Worm (Caenorhabditis elegans) whole organism, L4 larva: ENCODE measurements around the gene mrpl-22.

Experiments
- F37D6.2 ChIP-seq: sonication (generic microtip); optimal IDR thresholded peaks from 2 replicates; lab custom pipeline; 2016; ENCODE audit warnings: mild to moderate bottlenecking, missing genetic modification characterization, missing compliant biosample characterization
- Y75B8A.6 ChIP-seq: fragments of 200-800 bp; sonication (Bioruptor generic); IDR thresholded peaks from 2 replicates; pipeline ENCODE4 v1.3.6; 2022; ENCODE audit warnings: missing genetic modification reagents, missing genetic modification characterization, missing compliant biosample characterization
- aha-1 ChIP-seq: fragments of 150-350 bp; peaks from one replicate; lab custom pipeline; 2014; ENCODE audit warnings: missing biosample characterization, missing genetic modification characterization
- ama-1 ChIP-seq: fragments of 150-350 bp; optimal IDR thresholded peaks from 2 replicates; lab custom pipeline; 2014; ENCODE audit warnings: inconsistent platforms, mixed read lengths
- attf-4 ChIP-seq: sonication (generic microtip); optimal IDR thresholded peaks from 3 replicates; lab custom pipeline; 2017; ENCODE audit warnings: missing biosample characterization, missing genetic modification characterization
- ceh-20 ChIP-seq: fragments of 200-800 bp; sonication (Bioruptor generic); IDR thresholded peaks from 2 replicates; pipeline ENCODE4 v1.3.6; 2022; ENCODE audit warnings: missing genetic modification reagents, missing genetic modification characterization, missing compliant biosample characterization
- ceh-28 ChIP-seq: fragments of 150-350 bp; optimal IDR thresholded peaks from 2 replicates; lab custom pipeline; 2014; ENCODE audit warnings: missing biosample characterization, missing genetic modification reagents, missing genetic modification characterization
- ceh-82 ChIP-seq: sonication (generic microtip); optimal IDR thresholded peaks from 2 replicates; lab custom pipeline; 2017; ENCODE audit warnings: missing biosample characterization, missing genetic modification characterization
- daf-16 ChIP-seq, 3 experiments: sonication (generic microtip); optimal IDR thresholded peaks; 2 replicates each; lab custom pipeline; 2016 to 2017; ENCODE audit warnings: missing genetic modification characterization in 3 of 3, missing genetic modification reagents in 3 of 3, mild to moderate bottlenecking in 2 of 3, missing compliant biosample characterization in 2 of 3, missing biosample characterization in 1 of 3, moderate library complexity in 1 of 3
- dmd-8 ChIP-seq: fragments of 200-800 bp; sonication (Bioruptor generic); IDR thresholded peaks from 2 replicates; pipeline ENCODE4 v1.3.6; 2022; ENCODE audit warnings: missing genetic modification characterization, missing compliant biosample characterization
- dpl-1 ChIP-seq: fragments of 150-350 bp; optimal IDR thresholded peaks from 2 replicates; lab custom pipeline; 2014; ENCODE audit warnings: missing biosample characterization, missing genetic modification reagents, missing genetic modification characterization
- dve-1 ChIP-seq: sonication (generic microtip); optimal IDR thresholded peaks from 2 replicates; lab custom pipeline; 2017; ENCODE audit warnings: antibody characterized with exemption, mild to moderate bottlenecking, missing genetic modification characterization, missing compliant biosample characterization; ENCODE audit not compliant: insufficient read depth
- egl-27 ChIP-seq: sonication (generic microtip); optimal IDR thresholded peaks from 3 replicates; lab custom pipeline; 2017; ENCODE audit warnings: missing biosample characterization, missing genetic modification reagents, missing genetic modification characterization
- fos-1 ChIP-seq: fragments of 150-350 bp; optimal IDR thresholded peaks from 2 replicates; lab custom pipeline; 2014; ENCODE audit warnings: missing biosample characterization, missing genetic modification characterization
- hif-1 ChIP-seq, 2 experiments: sonication (generic microtip); optimal IDR thresholded peaks; 2 replicates each; lab custom pipeline; 2016 to 2017; ENCODE audit warnings: missing compliant biosample characterization in 2 of 2, missing genetic modification characterization in 2 of 2, missing genetic modification reagents in 2 of 2, missing genotype in 2 of 2, mild to moderate bottlenecking in 1 of 2
- hlh-11 ChIP-seq: fragments of 200-800 bp; sonication (Bioruptor generic); optimal IDR thresholded peaks from 2 replicates; lab custom pipeline; 2018; ENCODE audit warnings: mild to moderate bottlenecking, missing genetic modification characterization, missing compliant biosample characterization
- hlh-30 ChIP-seq: sonication (generic microtip); optimal IDR thresholded peaks from 2 replicates; lab custom pipeline; 2017; ENCODE audit warnings: antibody characterized with exemption, mild to moderate bottlenecking, missing genetic modification characterization, missing compliant biosample characterization; ENCODE audit not compliant: insufficient read depth
- lin-13 ChIP-seq: fragments of 150-350 bp; optimal IDR thresholded peaks from 2 replicates; lab custom pipeline; 2014; ENCODE audit warnings: missing biosample characterization, missing genetic modification reagents, missing genetic modification characterization
- lin-29 ChIP-seq: fragments of 200-800 bp; sonication (Bioruptor generic); IDR thresholded peaks from 2 replicates; pipeline ENCODE4 v1.3.6; 2022; ENCODE audit warnings: missing genetic modification reagents, missing genetic modification characterization, missing compliant biosample characterization
- lir-3 ChIP-seq: sonication (generic microtip); optimal IDR thresholded peaks from 2 replicates; lab custom pipeline; 2016; ENCODE audit warnings: mild to moderate bottlenecking, missing genetic modification characterization, missing compliant biosample characterization
- lsy-2 ChIP-seq, 2 experiments: fragments of 150-350 bp in 1 of 2; sonication (generic microtip) in 1 of 2; optimal IDR thresholded peaks; 2 replicates each; lab custom pipeline; 2014 to 2017; ENCODE audit warnings: missing biosample characterization in 2 of 2, missing genetic modification characterization in 2 of 2
- madf-9 ChIP-seq: fragments of 200-800 bp; sonication (Bioruptor generic); conservative IDR thresholded peaks from 2 replicates; pipeline ENCODE4 v1.3.6; 2022; ENCODE audit warnings: missing genetic modification reagents, missing genetic modification characterization, missing compliant biosample characterization
- mdl-1 ChIP-seq, 2 experiments: fragments of 150-350 bp in 1 of 2; sonication (generic microtip) in 1 of 2; optimal IDR thresholded peaks; 2 replicates each; lab custom pipeline; 2014 to 2017; ENCODE audit warnings: missing biosample characterization in 2 of 2, missing genetic modification characterization in 2 of 2
- mep-1 ChIP-seq: fragments of 150-350 bp; sonication (generic microtip); optimal IDR thresholded peaks from 3 replicates; lab custom pipeline; 2014; ENCODE audit warnings: missing biosample characterization, missing genetic modification characterization
- mes-2 ChIP-seq: sonication (generic microtip); optimal IDR thresholded peaks from 2 replicates; lab custom pipeline; 2016; ENCODE audit warnings: missing genotype, mild to moderate bottlenecking, missing genetic modification characterization, missing compliant biosample characterization; ENCODE audit not compliant: poor library complexity, severe bottlenecking
- mxl-2 ChIP-seq: fragments of 200-800 bp; sonication (Bioruptor generic); conservative IDR thresholded peaks from 2 replicates; pipeline ENCODE4 v1.3.6; 2022; ENCODE audit warnings: missing genetic modification reagents, missing genetic modification characterization, missing compliant biosample characterization
- nhr-111 ChIP-seq: fragments of 200-800 bp; sonication (Bioruptor generic); optimal IDR thresholded peaks from 2 replicates; lab custom pipeline; 2018; ENCODE audit warnings: mild to moderate bottlenecking, missing genetic modification characterization, missing compliant biosample characterization
- nhr-25 ChIP-seq: sonication (generic microtip); optimal IDR thresholded peaks from 2 replicates; lab custom pipeline; 2017; ENCODE audit warnings: missing genetic modification characterization, mild to moderate bottlenecking, missing compliant biosample characterization, antibody characterized with exemption, moderate library complexity, borderline replicate concordance; ENCODE audit not compliant: insufficient read depth
- nhr-28 ChIP-seq: fragments of 150-350 bp; optimal IDR thresholded peaks from 2 replicates; lab custom pipeline; 2014; ENCODE audit warnings: missing biosample characterization, missing genetic modification characterization
- nhr-6 ChIP-seq: fragments of 150-350 bp; optimal IDR thresholded peaks from 2 replicates; lab custom pipeline; 2014; ENCODE audit warnings: missing biosample characterization, missing genetic modification characterization
- pha-4 ChIP-seq, 2 experiments: fragments of 150-350 bp in 1 of 2; fragments of 200-800 bp in 1 of 2; sonication (Bioruptor generic) in 1 of 2; IDR thresholded peaks in 1 of 2; optimal IDR thresholded peaks in 1 of 2; 2 replicates each; pipeline versions ENCODE4 v1.3.6 to Lab custom; 2014 to 2022; ENCODE audit warnings: missing genetic modification characterization in 2 of 2, missing genetic modification reagents in 2 of 2, missing biosample characterization in 1 of 2, missing compliant biosample characterization in 1 of 2
- pqm-1 ChIP-seq: sonication (generic microtip); optimal IDR thresholded peaks from 2 replicates; lab custom pipeline; 2017; ENCODE audit warnings: missing biosample characterization, missing genetic modification characterization
- rbr-2 ChIP-seq: sonication (generic microtip); optimal IDR thresholded peaks from 2 replicates; lab custom pipeline; 2016; ENCODE audit warnings: missing genotype, missing genetic modification characterization, missing compliant biosample characterization
- spr-3 ChIP-seq: fragments of 200-800 bp; sonication (Bioruptor generic); optimal IDR thresholded peaks from 2 replicates; lab custom pipeline; 2018; ENCODE audit warnings: mild to moderate bottlenecking, missing genetic modification characterization, missing compliant biosample characterization
- tra-1 ChIP-seq: fragments of 200-800 bp; sonication (Bioruptor generic); IDR thresholded peaks from 2 replicates; pipeline ENCODE4 v1.3.6; 2022; ENCODE audit warnings: missing genetic modification reagents, missing genetic modification characterization, missing compliant biosample characterization
- unc-62 ChIP-seq, 3 experiments: fragments of 150-350 bp in 1 of 3; sonication (generic microtip); optimal IDR thresholded peaks in 2 of 3; peaks in 1 of 3; 1 replicate in 1 of 3; 2 replicates in 2 of 3; lab custom pipeline; 2014 to 2017; ENCODE audit warnings: missing biosample characterization in 3 of 3, missing genetic modification characterization in 3 of 3, missing genetic modification reagents in 3 of 3, missing genotype in 1 of 3
- zfp-2 ChIP-seq: sonication (generic microtip); optimal IDR thresholded peaks from 2 replicates; lab custom pipeline; 2016; ENCODE audit warnings: mild to moderate bottlenecking, missing genetic modification characterization, missing compliant biosample characterization
- zfp-3 ChIP-seq: fragments of 200-800 bp; sonication (Bioruptor generic); conservative IDR thresholded peaks from 2 replicates; pipeline ENCODE4 v1.3.6; 2022; ENCODE audit warnings: missing genetic modification reagents, missing genetic modification characterization, missing compliant biosample characterization

The mrpl-22 gene

ce11 chrIII:10634576-10634975, 19.3 kb downstream of the mrpl-22 start (continued):
- peak in 1 of 2 experiments; percentile 39 for TF ChIP-seq mdl-1 (tag; optimal IDR thresholded peaks at IDR 0.05; lab: Kevin White, UChicago)
- TF ChIP-seq, all 104 proteins: peak for 6

- peak; percentile 34 for TF ChIP-seq nhr-6 (tag; lab: Kevin White, UChicago)
- peak; percentile 27 for TF ChIP-seq mep-1 (tag; lab: Kevin White, UChicago)
- peak in 1 of 2 experiments; percentile 12 for TF ChIP-seq hif-1 (tag; optimal IDR thresholded peaks at IDR 0.05; lab: Kevin White, UChicago)
- TF ChIP-seq attf-4 (tag; lab: Kevin White, UChicago), result no peak
- TF ChIP-seq nhr-25 (tag; lab: Kevin White, UChicago), result peak; percentile 62
- peak; percentile 42 for TF ChIP-seq hlh-30 (tag; lab: Kevin White, UChicago)
- peak; percentile 36 for TF ChIP-seq hlh-11 (tag; lab: Kevin White, UChicago)
- peak; percentile 43 for TF ChIP-seq nhr-28 (tag; lab: Kevin White, UChicago)
- TF ChIP-seq lin-29 (GFP tag; lab: Robert Waterston, UW), result no peak
- TF ChIP-seq spr-3 (GFP tag; lab: Kevin White, UChicago), result no peak
- TF ChIP-seq ama-1, result no peak
- peak in 1 of 2 experiments; percentile 30 for TF ChIP-seq lsy-2 (tag; optimal IDR thresholded peaks at IDR 0.05; lab: Kevin White, UChicago)
- TF ChIP-seq pha-4 (GFP tag; IDR thresholded peaks at IDR 0.05; lab: Robert Waterston, UW), result no peak; the same call in 1 of the 2 replicates
- peak; percentile 79 for TF ChIP-seq pha-4 (tag; optimal IDR thresholded peaks at IDR 0.05; lab: Kevin White, UChicago)
- peak; percentile 10 to 59 for TF ChIP-seq mdl-1 (tag; optimal IDR thresholded peaks at IDR 0.05; lab: Kevin White, UChicago)
- peak; percentile 23 for TF ChIP-seq dve-1 (tag; lab: Kevin White, UChicago)
- peak; percentile 1 for TF ChIP-seq mes-2 (tag; lab: Kevin White, UChicago)
These were observed 21.3 kb downstream of the mrpl-22 start for ce11 chrIII:10636493-10637031.

ce11 chrIII:10637933-10638332, 22.7 kb downstream of the mrpl-22 start:
- TF ChIP-seq unc-62 (GFP tag; optimal IDR thresholded peaks at IDR 0.05 in 1 of 2; lab: Kevin White, UChicago), result peak in 1 of 2 experiments; percentile 92
- TF ChIP-seq unc-62 (tag; optimal IDR thresholded peaks at IDR 0.05; lab: Kevin White, UChicago), result no peak
- no peak for TF ChIP-seq lin-13
- TF ChIP-seq, all 104 proteins: peak for 1

DNA sequence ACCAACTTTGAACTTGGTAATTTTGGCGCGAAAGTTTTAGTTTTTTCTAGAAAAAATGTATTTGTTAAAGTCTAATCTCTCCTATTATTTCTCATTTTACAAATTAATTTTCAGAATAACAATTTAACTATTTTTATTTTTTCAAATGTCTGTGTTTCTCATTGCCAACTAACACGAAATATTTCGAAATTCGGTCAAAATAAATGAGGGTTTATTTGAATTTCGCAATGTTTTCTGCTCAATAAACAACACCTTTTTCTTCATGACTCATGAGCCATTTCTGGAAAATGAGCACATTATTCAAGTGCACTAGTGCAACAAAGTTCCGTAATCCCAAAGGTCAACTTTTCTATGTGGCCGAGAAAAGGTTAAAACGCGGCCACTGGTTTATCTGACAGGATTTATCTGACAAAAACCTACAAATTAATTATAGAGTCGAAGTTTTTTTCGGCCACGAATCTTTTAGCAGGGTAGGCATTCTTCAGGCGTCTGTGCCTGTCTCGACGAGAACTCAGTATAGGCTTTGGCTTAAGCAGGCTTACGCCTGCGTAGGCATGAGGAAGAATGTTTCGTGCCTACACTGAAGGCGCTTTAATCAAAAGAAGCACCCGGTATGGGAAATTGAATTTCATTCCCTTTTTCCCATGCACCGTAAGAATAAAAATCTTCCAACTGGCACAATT, 23.2 kb downstream of the mrpl-22 start, which contains the start of gene Y39A1A.27:
TSS of gene Y39A1A.27 (plus strand) at position 633 of the 683 bp plus-strand sequence.
- no peak for TF ChIP-seq ceh-20 (GFP tag; lab: Robert Waterston, UW)
- peak; percentile 18 for TF ChIP-seq aha-1 (tag; lab: Kevin White, UChicago)
- TF ChIP-seq ceh-28, result no peak

DNA sequence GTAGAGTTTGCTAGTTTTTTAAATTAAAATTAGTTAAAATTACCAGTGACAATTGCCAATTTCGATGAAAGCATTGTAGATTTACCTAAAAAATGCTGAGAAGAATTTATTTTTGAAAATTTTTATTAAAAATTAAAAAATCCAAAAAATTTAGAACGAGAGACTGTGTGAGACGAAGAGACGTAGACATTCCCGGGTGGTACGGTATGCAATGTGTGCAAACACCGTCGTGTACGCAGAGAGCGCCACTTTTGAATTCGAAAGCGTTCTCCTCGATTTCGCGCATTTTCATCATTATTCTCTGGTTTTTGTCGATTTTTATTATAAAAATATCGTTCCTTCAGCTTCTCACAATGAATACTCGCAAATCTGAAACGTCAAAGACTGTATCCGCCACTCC, 27.5 kb downstream of the mrpl-22 start, which contains the start of the genes dhs-11 and orc-1:
TSS of gene dhs-11 (minus strand) at position 85 of the 400 bp plus-strand sequence.
TSS of gene orc-1 (plus strand) at position 349 of the 400 bp plus-strand sequence.
- no peak for TF ChIP-seq rbr-2
- TF ChIP-seq lir-3 (tag; lab: Kevin White, UChicago), result no peak
- TF ChIP-seq fos-1, result no peak
- TF ChIP-seq zfp-2 (tag; lab: Kevin White, UChicago), result no peak
- no peak for TF ChIP-seq daf-16 (GFP tag; optimal IDR thresholded peaks at IDR 0.05; lab: Kevin White, UChicago)
- TF ChIP-seq daf-16 (tag; optimal IDR thresholded peaks at IDR 0.05; lab: Kevin White, UChicago), result peak; percentile 30
- no peak for TF ChIP-seq nhr-111 (GFP tag; lab: Kevin White, UChicago)
- TF ChIP-seq mxl-2, result no peak
- TF ChIP-seq ceh-82 (tag; lab: Kevin White, UChicago), result no peak
- no peak for TF ChIP-seq pqm-1 (tag; lab: Kevin White, UChicago)
- no peak for TF ChIP-seq hlh-11 (tag; lab: Kevin White, UChicago)
- TF ChIP-seq mes-2 (tag; lab: Kevin White, UChicago), result peak; percentile 68
- no peak for TF ChIP-seq Y75B8A.6
- peak; percentile 26 for TF ChIP-seq mep-1 (tag; lab: Kevin White, UChicago)
- TF ChIP-seq dmd-8, result no peak
- peak; percentile 89 for TF ChIP-seq dpl-1 (GFP tag; lab: Kevin White, UChicago)
- no peak for TF ChIP-seq egl-27 (tag; lab: Kevin White, UChicago)
- TF ChIP-seq zfp-3 (GFP tag; lab: Robert Waterston, UW), result no peak
- no peak for TF ChIP-seq nhr-25 (tag; lab: Kevin White, UChicago)
- no peak for TF ChIP-seq madf-9 (GFP tag; lab: Robert Waterston, UW)
- peak; percentile 69 to 99 for TF ChIP-seq lsy-2 (tag; optimal IDR thresholded peaks at IDR 0.05; lab: Kevin White, UChicago)
- no peak for TF ChIP-seq tra-1 (GFP tag; lab: Robert Waterston, UW)
- peak; percentile 56 for TF ChIP-seq dve-1 (tag; lab: Kevin White, UChicago)
- TF ChIP-seq F37D6.2 (tag; lab: Kevin White, UChicago), result no peak
